Fruit fly (Drosophila melanogaster) whole organism, embryonic: ENCODE data around the gene Nin.

Source experiments
- B-H2 ChIP-seq: fragments of 200-800 bp; sonication (Bioruptor generic); optimal IDR thresholded peaks from 2 replicates; lab custom pipeline; 2018; ENCODE audit warnings: missing biosample characterization, mild to moderate bottlenecking, missing genetic modification characterization
- CG4424 ChIP-seq: fragments of 200-800 bp; sonication (Bioruptor generic); optimal IDR thresholded peaks from 3 replicates; lab custom pipeline; 2016; ENCODE audit warnings: missing biosample characterization, missing genetic modification characterization
- Poxn ChIP-seq: fragments of 200-800 bp; sonication (Bioruptor generic); IDR thresholded peaks from 2 replicates; pipeline ENCODE4 v1.3.6; 2022; ENCODE audit warnings: missing biosample characterization, missing genetic modification characterization
- h ChIP-seq: fragments of >200 bp; optimal IDR thresholded peaks from 2 replicates; lab custom pipeline; 2017
- tna ChIP-seq: fragments of 200-800 bp; sonication (Bioruptor generic); IDR thresholded peaks from 2 replicates; pipeline ENCODE4 v1.3.6; 2022; ENCODE audit warnings: missing biosample characterization, missing genetic modification characterization; ENCODE audit not compliant: partially characterized antibody
- toy ChIP-seq: fragments of 200-800 bp; sonication (Bioruptor generic); IDR thresholded peaks from 2 replicates; pipeline ENCODE4 v1.3.6; 2022; ENCODE audit warnings: missing biosample characterization, missing genetic modification characterization
- usp ChIP-seq: fragments of >200 bp; optimal IDR thresholded peaks from 2 replicates; lab custom pipeline; 2017; ENCODE audit warnings: missing biosample characterization, missing genetic modification characterization
- vfl ChIP-seq: fragments of 200-800 bp; sonication (Bioruptor generic); optimal IDR thresholded peaks from 2 replicates; lab custom pipeline; 2016; ENCODE audit warnings: missing biosample characterization, missing genetic modification characterization
- vnd ChIP-seq: fragments of 200-800 bp; sonication (Bioruptor generic); IDR thresholded peaks from 3 replicates; pipeline ENCODE4 v1.3.6; 2022; ENCODE audit warnings: missing biosample characterization, missing genetic modification characterization; ENCODE audit not compliant: partially characterized antibody

DNA sequence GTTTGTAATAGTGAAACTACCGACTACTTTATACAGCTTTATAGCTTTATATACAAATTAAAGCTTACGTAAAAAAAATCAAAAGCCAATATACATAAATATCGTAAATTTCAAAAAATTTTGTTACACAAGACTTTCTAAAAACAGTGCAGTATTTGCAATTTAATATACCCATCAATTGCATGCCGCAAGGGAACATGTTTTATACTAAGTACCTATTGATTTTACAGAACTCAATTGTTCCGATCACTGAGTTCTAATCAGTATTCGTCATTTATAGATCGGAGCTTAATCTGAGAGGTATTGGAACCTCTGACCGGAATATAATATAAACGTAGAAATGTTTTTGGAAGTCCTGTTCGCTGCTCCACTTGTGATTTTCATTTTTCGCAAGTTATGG lies 12.3 kb downstream of the Nin start, which contains the start of gene Cyp4ac2:
- TF ChIP-seq vnd (GFP tag; lab: Robert Waterston, UW) (no peak), Poxn (GFP tag; lab: Robert Waterston, UW) (no peak), tna (no peak), vfl (no peak), toy (GFP tag; lab: Robert Waterston, UW) (no peak), h (no peak), usp (GFP tag; lab: Kevin White, UChicago) (no peak), CG4424 (GFP tag; lab: Kevin White, UChicago) (no peak), B-H2 (GFP tag; lab: Kevin White, UChicago) (no peak)
